Worm (Caenorhabditis elegans) whole organism, young adult: Measurements from ENCODE around the gene srt-56.

Experiments used
- B0035.1 ChIP-seq: sonication (generic microtip); optimal IDR thresholded peaks from 2 replicates; lab custom pipeline; 2016; ENCODE audit warnings: missing genetic modification characterization, mild to moderate bottlenecking, missing compliant biosample characterization, missing genotype, missing genetic modification reagents
- B0261.1 ChIP-seq: sonication (generic microtip); optimal IDR thresholded peaks from 2 replicates; lab custom pipeline; 2016; ENCODE audit warnings: mild to moderate bottlenecking, missing genetic modification characterization, moderate library complexity, missing compliant biosample characterization
- C06A6.2 ChIP-seq: fragments of 200-800 bp; sonication (Bioruptor generic); conservative IDR thresholded peaks from 2 replicates; pipeline ENCODE4 v1.3.6; 2022; ENCODE audit warnings: missing genetic modification characterization, missing compliant biosample characterization
- D2030.7 ChIP-seq: fragments of 200-800 bp; sonication (Bioruptor generic); IDR thresholded peaks from 2 replicates; pipeline ENCODE4 v1.3.6; 2022; ENCODE audit warnings: missing genetic modification reagents, missing genetic modification characterization, missing compliant biosample characterization
- F22D6.2 ChIP-seq: sonication (generic microtip); optimal IDR thresholded peaks from 2 replicates; lab custom pipeline; 2016; ENCODE audit warnings: mild to moderate bottlenecking, missing genetic modification characterization, missing compliant biosample characterization
- F57C9.4 ChIP-seq: sonication (generic microtip); optimal IDR thresholded peaks from 2 replicates; lab custom pipeline; 2017; ENCODE audit warnings: mild to moderate bottlenecking, missing genetic modification characterization, missing compliant biosample characterization
- K12H6.12 ChIP-seq: fragments of 200-800 bp; sonication (Bioruptor generic); optimal IDR thresholded peaks from 2 replicates; lab custom pipeline; 2018; ENCODE audit warnings: mild to moderate bottlenecking, missing genetic modification characterization, missing compliant biosample characterization
- T07F8.4 ChIP-seq: sonication (generic microtip); optimal IDR thresholded peaks from 2 replicates; lab custom pipeline; 2016; ENCODE audit warnings: mild to moderate bottlenecking, missing genetic modification characterization, moderate library complexity, missing compliant biosample characterization
- Y53G8AR.9 ChIP-seq: fragments of 200-800 bp; sonication (Bioruptor generic); conservative IDR thresholded peaks from 2 replicates; pipeline ENCODE4 v1.3.6; 2022; ENCODE audit warnings: missing genetic modification reagents, missing genetic modification characterization, missing compliant biosample characterization
- Y56A3A.18 ChIP-seq: fragments of 200-800 bp; sonication (Bioruptor generic); IDR thresholded peaks from 2 replicates; pipeline ENCODE4 v1.3.6; 2022; ENCODE audit warnings: missing genetic modification reagents, missing genetic modification characterization, missing compliant biosample characterization
- ZK185.1 ChIP-seq: sonication (generic microtip); optimal IDR thresholded peaks from 2 replicates; lab custom pipeline; 2016; ENCODE audit warnings: mild to moderate bottlenecking, missing genetic modification characterization, missing compliant biosample characterization; ENCODE audit not compliant: poor library complexity, severe bottlenecking
- aptf-2 ChIP-seq: fragments of 200-800 bp; sonication (Bioruptor generic); conservative IDR thresholded peaks from 2 replicates; pipeline ENCODE4 v1.3.6; 2022; ENCODE audit warnings: missing genetic modification reagents, missing genetic modification characterization, missing compliant biosample characterization
- ccch-3 ChIP-seq: fragments of 200-800 bp; sonication (Bioruptor generic); optimal IDR thresholded peaks from 2 replicates; lab custom pipeline; 2018; ENCODE audit warnings: mild to moderate bottlenecking, missing genetic modification characterization, missing compliant biosample characterization
- cebp-1 ChIP-seq, 2 experiments: fragments of 200-800 bp in 1 of 2; sonication (Bioruptor generic) in 1 of 2; sonication (generic microtip) in 1 of 2; IDR thresholded peaks in 1 of 2; optimal IDR thresholded peaks in 1 of 2; 2 replicates each; pipeline versions ENCODE4 v1.3.6 to Lab custom; 2017 to 2022; ENCODE audit warnings: missing compliant biosample characterization in 2 of 2, missing genetic modification characterization in 2 of 2, mild to moderate bottlenecking in 1 of 2, missing genetic modification reagents in 1 of 2, moderate library complexity in 1 of 2
- cebp-2 ChIP-seq: fragments of 200-800 bp; sonication (Bioruptor generic); IDR thresholded peaks from 2 replicates; pipeline ENCODE4 v1.3.6; 2022; ENCODE audit warnings: missing genetic modification characterization, missing compliant biosample characterization
- ceh-100 ChIP-seq: fragments of 200-800 bp; sonication (Bioruptor generic); IDR thresholded peaks from 2 replicates; pipeline ENCODE4 v1.3.6; 2022; ENCODE audit warnings: missing genetic modification reagents, missing genetic modification characterization, missing compliant biosample characterization
- die-1 ChIP-seq: sonication (generic microtip); optimal IDR thresholded peaks from 2 replicates; lab custom pipeline; 2016; ENCODE audit warnings: missing genotype, mild to moderate bottlenecking, missing genetic modification characterization, missing compliant biosample characterization
- dox-1 ChIP-seq: fragments of 200-800 bp; sonication (Bioruptor generic); IDR thresholded peaks from 2 replicates; pipeline ENCODE4 v1.3.6; 2022; ENCODE audit warnings: missing genetic modification reagents, missing genetic modification characterization, missing compliant biosample characterization
- dpff-1 ChIP-seq: sonication (generic microtip); optimal IDR thresholded peaks from 2 replicates; lab custom pipeline; 2017; ENCODE audit warnings: mild to moderate bottlenecking, missing genetic modification characterization, missing compliant biosample characterization
- egl-18 ChIP-seq: fragments of 200-800 bp; sonication (Bioruptor generic); IDR thresholded peaks from 2 replicates; pipeline ENCODE4 v1.3.6; 2022; ENCODE audit warnings: missing genetic modification reagents, missing genetic modification characterization, missing compliant biosample characterization
- egl-44 ChIP-seq: fragments of 200-800 bp; sonication (Bioruptor generic); IDR thresholded peaks from 2 replicates; pipeline ENCODE4 v1.3.6; 2022; ENCODE audit warnings: missing genetic modification reagents, missing genetic modification characterization, missing compliant biosample characterization
- him-1 ChIP-seq: sonication (generic microtip); optimal IDR thresholded peaks from 2 replicates; lab custom pipeline; 2016; ENCODE audit warnings: missing genotype, missing genetic modification reagents, missing genetic modification characterization, missing compliant biosample characterization
- hlh-12 ChIP-seq: sonication (generic microtip); optimal IDR thresholded peaks from 2 replicates; lab custom pipeline; 2016; ENCODE audit warnings: missing genetic modification characterization, missing compliant biosample characterization
- hmg-1.2 ChIP-seq: fragments of 200-800 bp; sonication (Bioruptor generic); IDR thresholded peaks from 2 replicates; pipeline ENCODE4 v1.3.6; 2022; ENCODE audit warnings: missing genetic modification reagents, missing genetic modification characterization, missing compliant biosample characterization
- hrde-1 ChIP-seq: sonication (generic microtip); optimal IDR thresholded peaks from 2 replicates; lab custom pipeline; 2016; ENCODE audit warnings: missing genetic modification characterization, mild to moderate bottlenecking, missing compliant biosample characterization, moderate library complexity, missing genotype, missing genetic modification reagents, borderline replicate concordance
- let-607 ChIP-seq, 2 experiments: fragments of 200-800 bp in 1 of 2; sonication (Bioruptor generic) in 1 of 2; sonication (generic microtip) in 1 of 2; optimal IDR thresholded peaks; 2 replicates each; lab custom pipeline; 2016 to 2018; ENCODE audit warnings: mild to moderate bottlenecking in 2 of 2, missing compliant biosample characterization in 2 of 2, missing genetic modification characterization in 2 of 2, moderate library complexity in 2 of 2, missing genotype in 1 of 2
- lin-26 ChIP-seq: fragments of 200-800 bp; sonication (Bioruptor generic); IDR thresholded peaks from 2 replicates; pipeline ENCODE4 v1.3.6; 2022; ENCODE audit warnings: missing genetic modification reagents, missing genetic modification characterization, missing compliant biosample characterization
- lin-54 ChIP-seq: fragments of 200-800 bp; sonication (Bioruptor generic); optimal IDR thresholded peaks from 2 replicates; lab custom pipeline; 2018; ENCODE audit warnings: mild to moderate bottlenecking, missing genetic modification characterization, missing compliant biosample characterization
- lir-1 ChIP-seq: fragments of 200-800 bp; sonication (Bioruptor generic); conservative IDR thresholded peaks from 2 replicates; pipeline ENCODE4 v1.3.6; 2022; ENCODE audit warnings: missing genetic modification reagents, missing genetic modification characterization, missing compliant biosample characterization
- lsl-1 ChIP-seq: fragments of 200-800 bp; sonication (Bioruptor generic); optimal IDR thresholded peaks from 2 replicates; lab custom pipeline; 2018; ENCODE audit warnings: mild to moderate bottlenecking, missing genetic modification characterization, moderate library complexity, missing compliant biosample characterization
- madf-10 ChIP-seq: sonication (generic microtip); optimal IDR thresholded peaks from 2 replicates; lab custom pipeline; 2016; ENCODE audit warnings: mild to moderate bottlenecking, missing genetic modification characterization, missing compliant biosample characterization
- madf-3 ChIP-seq: fragments of 200-800 bp; sonication (Bioruptor generic); IDR thresholded peaks from 2 replicates; pipeline ENCODE4 v1.3.6; 2022; ENCODE audit warnings: missing genetic modification reagents, missing genetic modification characterization, missing compliant biosample characterization
- mcd-1 ChIP-seq: fragments of 200-800 bp; sonication (Bioruptor generic); IDR thresholded peaks from 2 replicates; pipeline ENCODE4 v1.3.6; 2022; ENCODE audit warnings: missing genetic modification reagents, missing genetic modification characterization, missing compliant biosample characterization
- nfya-2 ChIP-seq: fragments of 200-800 bp; sonication (Bioruptor generic); IDR thresholded peaks from 2 replicates; pipeline ENCODE4 v1.3.6; 2022; ENCODE audit warnings: missing genetic modification reagents, missing genetic modification characterization, missing compliant biosample characterization
- nfyb-1 ChIP-seq: fragments of 200-800 bp; sonication (Bioruptor generic); IDR thresholded peaks from 2 replicates; pipeline ENCODE4 v1.3.6; 2022; ENCODE audit warnings: missing genetic modification reagents, missing genetic modification characterization, missing compliant biosample characterization
- nhr-179 ChIP-seq: sonication (generic microtip); optimal IDR thresholded peaks from 2 replicates; lab custom pipeline; 2016; ENCODE audit warnings: mild to moderate bottlenecking, missing genetic modification characterization, missing compliant biosample characterization
- nhr-80 ChIP-seq: sonication (generic microtip); optimal IDR thresholded peaks from 2 replicates; lab custom pipeline; 2016; ENCODE audit warnings: missing genetic modification characterization, missing compliant biosample characterization
- pbrm-1 ChIP-seq: fragments of 200-800 bp; sonication (Bioruptor generic); IDR thresholded peaks from 2 replicates; pipeline ENCODE4 v1.3.6; 2022; ENCODE audit warnings: missing genetic modification reagents, missing genetic modification characterization, missing compliant biosample characterization
- rec-8 ChIP-seq, 2 experiments: sonication (generic microtip); optimal IDR thresholded peaks; 2 replicates each; lab custom pipeline; 2016; ENCODE audit warnings: mild to moderate bottlenecking in 2 of 2, missing genetic modification characterization in 2 of 2, missing genetic modification reagents in 2 of 2, missing genotype in 2 of 2, missing biosample characterization in 1 of 2, missing compliant biosample characterization in 1 of 2, moderate library complexity in 1 of 2
- rpc-1 ChIP-seq, 2 experiments: fragments of 150-350 bp in 1 of 2; sonication (generic microtip) in 1 of 2; optimal IDR thresholded peaks; 2 replicates each; lab custom pipeline; 2014 to 2018; ENCODE audit warnings: missing biosample characterization in 1 of 2, missing genetic modification characterization in 1 of 2, missing genetic modification reagents in 1 of 2, missing genotype in 1 of 2
- snpc-3.4 ChIP-seq: sonication (generic microtip); optimal IDR thresholded peaks from 2 replicates; lab custom pipeline; 2017; ENCODE audit warnings: missing genetic modification characterization, mild to moderate bottlenecking, missing compliant biosample characterization, antibody characterized with exemption, moderate library complexity, missing genotype, missing genetic modification reagents
- tlf-1 ChIP-seq: fragments of 200-800 bp; sonication (Bioruptor generic); optimal IDR thresholded peaks from 2 replicates; lab custom pipeline; 2018; ENCODE audit warnings: mild to moderate bottlenecking, missing genetic modification characterization, missing compliant biosample characterization
- unc-130 ChIP-seq: sonication (generic microtip); optimal IDR thresholded peaks from 2 replicates; lab custom pipeline; 2016; ENCODE audit warnings: missing genetic modification reagents, missing genetic modification characterization, missing compliant biosample characterization
- xnd-1 ChIP-seq: sonication (generic microtip); optimal IDR thresholded peaks from 2 replicates; lab custom pipeline; 2016; ENCODE audit warnings: missing genotype, missing genetic modification reagents, missing genetic modification characterization, missing compliant biosample characterization
- zim-3 ChIP-seq: sonication (generic microtip); optimal IDR thresholded peaks from 2 replicates; lab custom pipeline; 2017; ENCODE audit warnings: mild to moderate bottlenecking, missing genetic modification characterization, moderate library complexity, missing compliant biosample characterization

srt-56 gene

ce11 chrV:3165438-3165837, 43.8 kb upstream of the srt-56 start, which contains the start of gene C36C5.14:
TSS of gene C36C5.14 (minus strand) at chrV:3165538.
- TF ChIP-seq mcd-1 (no peak), lin-54 (GFP tag; lab: Kevin White, UChicago) (no peak), ZK185.1 (tag; lab: Kevin White, UChicago) (no peak), cebp-1 (GFP tag; IDR thresholded peaks at IDR 0.05; lab: Robert Waterston, UW) (no peak), cebp-1 (tag; optimal IDR thresholded peaks at IDR 0.05; lab: Kevin White, UChicago) (no peak), hlh-12 (no peak), tlf-1 (no peak), T07F8.4 (tag; lab: Kevin White, UChicago) (no peak)

- 0 out of 2 replicates have a peak, but pooled peaks have one; percentile 41 for TF ChIP-seq pbrm-1 (GFP tag; lab: Robert Waterston, UW)
- TF ChIP-seq snpc-3.4 = peak; percentile 1
- TF ChIP-seq D2030.7 = peak; percentile 63
- TF ChIP-seq dpff-1 (tag; lab: Kevin White, UChicago) = no peak
- peak; percentile 2 for TF ChIP-seq madf-10 (tag; lab: Kevin White, UChicago)
- TF ChIP-seq dox-1 (GFP tag; lab: Robert Waterston, UW) = peak; percentile 59; the same call in 1 of the 2 replicates
- TF ChIP-seq zim-3 (tag; lab: Kevin White, UChicago) = peak; percentile 22
- no peak for TF ChIP-seq K12H6.12 (tag; lab: Kevin White, UChicago)
- 0 out of 2 replicates have a peak, but pooled peaks have one; percentile 18 for TF ChIP-seq aptf-2 (GFP tag; lab: Robert Waterston, UW)
- TF ChIP-seq ceh-100 (GFP tag; lab: Robert Waterston, UW) = no peak
- peak; percentile 71 for TF ChIP-seq rpc-1 (optimal IDR thresholded peaks at IDR 0.05; lab: Kevin White, UChicago)
- peak; percentile 95 for TF ChIP-seq rpc-1 (tag; optimal IDR thresholded peaks at IDR 0.05; lab: Kevin White, UChicago)
- peak in 1 of 2 experiments; percentile 64 for TF ChIP-seq rec-8 (tag; optimal IDR thresholded peaks at IDR 0.05; lab: Kevin White, UChicago)
- TF ChIP-seq egl-44 (GFP tag; lab: Robert Waterston, UW) = 0 out of 2 replicates have a peak, but pooled peaks have one; percentile 23
- peak; percentile 90 for TF ChIP-seq lin-26
- TF ChIP-seq die-1 = peak; percentile 73
- TF ChIP-seq cebp-2 (GFP tag; lab: Robert Waterston, UW) = no peak
- peak; percentile 62; the same call in 1 of the 2 replicates for TF ChIP-seq nfyb-1 (GFP tag; lab: Robert Waterston, UW)
- TF ChIP-seq lsl-1 = peak; percentile 40
- no peak for TF ChIP-seq nhr-179
- no peak for TF ChIP-seq C06A6.2 (GFP tag; lab: Robert Waterston, UW)
- 0 out of 2 replicates have a peak, but pooled peaks have one; percentile 68 for TF ChIP-seq Y53G8AR.9 (GFP tag; lab: Robert Waterston, UW)
- TF ChIP-seq B0035.1 = no peak
- TF ChIP-seq let-607 (tag; optimal IDR thresholded peaks at IDR 0.05; lab: Kevin White, UChicago) = no peak
- TF ChIP-seq hmg-1.2 (GFP tag; lab: Robert Waterston, UW) = 0 out of 2 replicates have a peak, but pooled peaks have one; percentile 41
- no peak for TF ChIP-seq nhr-80 (tag; lab: Kevin White, UChicago)
- peak; percentile 79 for TF ChIP-seq him-1 (tag; lab: Kevin White, UChicago)
- TF ChIP-seq ccch-3 (GFP tag; lab: Kevin White, UChicago) = no peak
- peak; percentile 61 for TF ChIP-seq B0261.1 (tag; lab: Kevin White, UChicago)
- TF ChIP-seq madf-3 (GFP tag; lab: Robert Waterston, UW) = no peak
- no peak for TF ChIP-seq egl-18 (GFP tag; lab: Robert Waterston, UW)
- TF ChIP-seq xnd-1 = peak; percentile 5
- no peak for TF ChIP-seq hrde-1 (tag; lab: Kevin White, UChicago)
- TF ChIP-seq unc-130 (GFP tag; lab: Kevin White, UChicago) = no peak
- TF ChIP-seq lir-1 = no peak
- TF ChIP-seq ZK185.1 (tag; lab: Kevin White, UChicago) = no peak
- TF ChIP-seq nfya-2 (GFP tag; lab: Robert Waterston, UW) = no peak
- TF ChIP-seq F57C9.4 (tag; lab: Kevin White, UChicago) = no peak
- TF ChIP-seq F22D6.2 (tag; lab: Kevin White, UChicago) = no peak
- TF ChIP-seq Y56A3A.18 (GFP tag; lab: Robert Waterston, UW) = peak; percentile 62; the same call in 1 of the 2 replicates
Measured at ce11 chrV:3163143-3163542, 41.5 kb upstream of the srt-56 start.
